Fruit fly (Drosophila melanogaster) whole organism, prepupa: ENCODE results near the gene CG8476.

Experiments
- CG11762 ChIP-seq: fragments of 200-800 bp; sonication (Bioruptor generic); optimal IDR thresholded peaks from 3 replicates; lab custom pipeline; 2016; ENCODE audit warnings: missing biosample characterization, missing genetic modification characterization; ENCODE audit not compliant: insufficient read depth
- CG11902 ChIP-seq: fragments of 200-800 bp; sonication (Bioruptor generic); optimal IDR thresholded peaks from 3 replicates; lab custom pipeline; 2016; ENCODE audit warnings: missing biosample characterization, missing genetic modification characterization
- CG1621 ChIP-seq: fragments of 200-800 bp; sonication (Bioruptor generic); optimal IDR thresholded peaks from 3 replicates; lab custom pipeline; 2018; ENCODE audit warnings: missing biosample characterization, mild to moderate bottlenecking, missing genetic modification characterization
- CG31627 ChIP-seq: fragments of 200-800 bp; sonication (Bioruptor generic); optimal IDR thresholded peaks from 3 replicates; lab custom pipeline; 2016; ENCODE audit warnings: missing biosample characterization, missing genetic modification characterization
- CG4318 ChIP-seq: fragments of 200-800 bp; sonication (Bioruptor generic); optimal IDR thresholded peaks from 3 replicates; lab custom pipeline; 2017; ENCODE audit warnings: missing biosample characterization, mild to moderate bottlenecking, missing genetic modification characterization
- CG6163 ChIP-seq: fragments of 200-800 bp; sonication (Bioruptor generic); IDR thresholded peaks from 3 replicates; pipeline ENCODE4 v1.3.6; 2022; ENCODE audit warnings: missing biosample characterization, missing genetic modification characterization
- Eip93F ChIP-seq: fragments of 200-800 bp; sonication (Bioruptor generic); optimal IDR thresholded peaks from 2 replicates; lab custom pipeline; 2016; ENCODE audit warnings: missing biosample characterization, mild to moderate bottlenecking, missing genetic modification characterization
- Met ChIP-seq: fragments of 200-800 bp; sonication (Bioruptor generic); optimal IDR thresholded peaks from 3 replicates; lab custom pipeline; 2016; ENCODE audit warnings: missing biosample characterization, missing genetic modification characterization
- Sox15 ChIP-seq: fragments of 200-800 bp; sonication (Bioruptor generic); optimal IDR thresholded peaks from 3 replicates; lab custom pipeline; 2016; ENCODE audit warnings: missing biosample characterization, missing genetic modification characterization
- acj6 ChIP-seq: fragments of 200-800 bp; sonication (Bioruptor generic); optimal IDR thresholded peaks from 3 replicates; lab custom pipeline; 2016; ENCODE audit warnings: missing biosample characterization, missing genetic modification characterization
- spab ChIP-seq: fragments of 200-800 bp; sonication (Bioruptor generic); optimal IDR thresholded peaks from 2 replicates; lab custom pipeline; 2017; ENCODE audit warnings: missing biosample characterization, mild to moderate bottlenecking, missing genetic modification characterization, missing genetic modification reagents
- topi ChIP-seq: fragments of 200-800 bp; sonication (Bioruptor generic); optimal IDR thresholded peaks from 3 replicates; lab custom pipeline; 2016; ENCODE audit warnings: missing biosample characterization, missing genetic modification characterization

CG8476 gene

DNA sequence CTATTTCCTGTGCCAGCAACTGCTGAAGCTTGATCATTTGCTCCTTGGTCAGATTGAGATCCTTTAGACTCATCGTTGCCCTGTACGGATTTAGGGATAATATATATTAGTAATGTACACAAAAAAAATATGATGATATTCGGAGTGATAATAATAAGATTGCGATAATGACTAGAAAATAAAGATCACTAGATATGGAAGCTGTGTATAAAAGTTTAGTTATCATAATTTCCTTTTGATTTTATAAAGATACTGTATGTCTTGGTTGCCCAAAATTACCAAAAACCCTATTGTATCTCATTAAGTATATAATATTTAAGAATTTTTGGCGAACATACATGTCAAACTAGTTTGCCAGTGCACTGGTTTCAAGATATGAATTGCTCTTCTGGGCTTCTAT, 34.0 kb downstream of the CG8476 start, which contains the start of gene CG8508:
CG8508 (minus strand) TSS at position 101 of the 400 bp plus-strand sequence.
- TF ChIP-seq CG4318 (GFP tag; lab: Kevin White, UChicago) (no peak), CG31627 (GFP tag; lab: Kevin White, UChicago) (no peak), Sox15 (no peak), Eip93F (GFP tag; lab: Kevin White, UChicago) (no peak), topi (no peak), acj6 (GFP tag; lab: Kevin White, UChicago) (no peak), CG11762 (no peak), CG11902 (no peak)

DNA sequence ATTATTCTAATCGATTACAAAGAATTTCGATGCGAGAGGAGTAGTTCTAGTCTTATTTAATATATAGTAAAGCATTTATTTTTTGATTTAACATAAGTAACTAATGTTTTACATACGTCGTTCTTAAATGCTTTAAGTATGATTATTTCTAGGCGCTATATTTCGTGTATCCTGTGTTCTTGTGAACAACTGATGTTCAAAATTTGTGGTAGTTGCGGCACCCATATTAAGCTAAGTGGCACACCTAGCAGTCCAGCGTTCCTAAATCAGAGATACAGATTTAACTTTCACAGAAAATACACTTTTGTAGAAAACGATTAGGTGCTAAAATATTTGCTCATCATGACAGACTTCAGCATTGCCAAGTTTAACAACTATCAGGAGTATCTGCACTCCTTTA, 39.4 kb downstream of the CG8476 start, which contains the start of gene CG8138:
CG8138 (plus strand) TSS at position 301 of the 400 bp plus-strand sequence.
- TF ChIP-seq Met (GFP tag; lab: Kevin White, UChicago) (no peak), CG6163 (GFP tag; lab: Robert Waterston, UW) (no peak), CG1621 (tag; lab: Kevin White, UChicago) (no peak), Sox15 (no peak), spab (GFP tag; lab: Kevin White, UChicago) (no peak)
